Fruit fly (Drosophila melanogaster) whole organism, embryonic: Measurements from ENCODE around the gene ClpX.

Experiments
- Awh ChIP-seq: fragments of 200-800 bp; sonication (Bioruptor generic); IDR thresholded peaks from 2 replicates; pipeline ENCODE4, ENCODE4 v1.3.6; 2022; ENCODE audit warnings: missing biosample characterization, missing genetic modification characterization
- B-H1 ChIP-seq: fragments of 200-800 bp; sonication (Bioruptor generic); IDR thresholded peaks from 3 replicates; pipeline ENCODE4 v1.3.6; 2022; ENCODE audit warnings: missing biosample characterization, missing genetic modification characterization
- BEAF-32 ChIP-seq: fragments of 200-800 bp; sonication (Bioruptor generic); optimal IDR thresholded peaks from 3 replicates; lab custom pipeline; 2017; ENCODE audit warnings: missing biosample characterization, missing genetic modification characterization, mild to moderate bottlenecking, moderate library complexity, missing genetic modification reagents
- CG11696 ChIP-seq: fragments of 200-800 bp; sonication (Bioruptor generic); IDR thresholded peaks from 2 replicates; pipeline ENCODE4 v1.3.6; 2022; ENCODE audit warnings: missing biosample characterization, missing genetic modification characterization
- CG12769 ChIP-seq: fragments of 200-800 bp; sonication (Bioruptor generic); optimal IDR thresholded peaks from 2 replicates; lab custom pipeline; 2019; ENCODE audit warnings: missing biosample characterization, mild to moderate bottlenecking, missing genetic modification characterization, moderate library complexity
- CG13424 ChIP-seq: fragments of 200-800 bp; sonication (Bioruptor generic); optimal IDR thresholded peaks from 2 replicates; lab custom pipeline; 2019; ENCODE audit warnings: missing biosample characterization, mild to moderate bottlenecking, missing genetic modification characterization, moderate library complexity
- CG16813 ChIP-seq: fragments of 200-800 bp; sonication (Bioruptor generic); IDR thresholded peaks from 3 replicates; pipeline ENCODE4 v1.3.6; 2022; ENCODE audit warnings: missing biosample characterization, missing genetic modification characterization; ENCODE audit not compliant: partially characterized antibody
- CG17568 ChIP-seq: fragments of 200-800 bp; sonication (Bioruptor generic); optimal IDR thresholded peaks from 2 replicates; lab custom pipeline; 2018; ENCODE audit warnings: missing biosample characterization, mild to moderate bottlenecking, missing genetic modification characterization, moderate library complexity
- CG3407 ChIP-seq: fragments of 200-800 bp; sonication (Bioruptor generic); optimal IDR thresholded peaks from 2 replicates; lab custom pipeline; 2018; ENCODE audit warnings: missing biosample characterization, mild to moderate bottlenecking, missing genetic modification characterization
- CG43689 ChIP-seq: fragments of 200-800 bp; sonication (Bioruptor generic); IDR thresholded peaks from 2 replicates; pipeline ENCODE4 v1.3.6; 2022; ENCODE audit warnings: missing biosample characterization, missing genetic modification characterization
- CG4707 ChIP-seq: fragments of 200-800 bp; sonication (Bioruptor generic); optimal IDR thresholded peaks from 2 replicates; lab custom pipeline; 2018; ENCODE audit warnings: missing biosample characterization, mild to moderate bottlenecking, missing genetic modification characterization, moderate library complexity
- CG6254 ChIP-seq: fragments of 200-800 bp; sonication (Bioruptor generic); optimal IDR thresholded peaks from 3 replicates; lab custom pipeline; 2017; ENCODE audit warnings: mild to moderate bottlenecking, missing biosample characterization, missing genetic modification reagents, missing genetic modification characterization
- CG6654 ChIP-seq: fragments of 200-800 bp; sonication (Bioruptor generic); optimal IDR thresholded peaks from 2 replicates; lab custom pipeline; 2017; ENCODE audit warnings: missing biosample characterization, mild to moderate bottlenecking, missing genetic modification characterization
- CG6813 ChIP-seq: fragments of 200-800 bp; sonication (Bioruptor generic); optimal IDR thresholded peaks from 2 replicates; lab custom pipeline; 2017; ENCODE audit warnings: missing biosample characterization, missing genetic modification characterization, mild to moderate bottlenecking, moderate library complexity, missing genetic modification reagents
- CG7372 ChIP-seq: fragments of 200-800 bp; sonication (Bioruptor generic); IDR thresholded peaks from 2 replicates; pipeline ENCODE4 v1.3.6; 2022; ENCODE audit warnings: missing biosample characterization, missing genetic modification characterization
- CG7963 ChIP-seq: fragments of 200-800 bp; sonication (Bioruptor generic); IDR thresholded peaks from 3 replicates; pipeline ENCODE4 v1.3.6; 2022; ENCODE audit warnings: missing biosample characterization, missing genetic modification characterization; ENCODE audit not compliant: partially characterized antibody
- CG8388 ChIP-seq: fragments of 200-800 bp; sonication (Bioruptor generic); optimal IDR thresholded peaks from 2 replicates; lab custom pipeline; 2019; ENCODE audit warnings: missing biosample characterization, mild to moderate bottlenecking, missing genetic modification characterization, moderate library complexity
- CG8478 ChIP-seq: fragments of >200 bp; optimal IDR thresholded peaks from 2 replicates; lab custom pipeline; 2018
- D ChIP-seq, 2 experiments: fragments of 200-800 bp in 1 of 2; fragments of >200 bp in 1 of 2; sonication (Bioruptor generic) in 1 of 2; optimal IDR thresholded peaks; 2 replicates in 1 of 2; 3 replicates in 1 of 2; lab custom pipeline; 2017; ENCODE audit warnings: mild to moderate bottlenecking in 1 of 2, missing biosample characterization in 1 of 2, missing genetic modification characterization in 1 of 2, missing genetic modification reagents in 1 of 2
- Dad ChIP-seq: fragments of 200-800 bp; sonication (Bioruptor generic); optimal IDR thresholded peaks from 3 replicates; lab custom pipeline; 2016; ENCODE audit warnings: missing biosample characterization, missing genetic modification characterization
- Dp ChIP-seq: fragments of 200-800 bp; sonication (Bioruptor generic); optimal IDR thresholded peaks from 2 replicates; lab custom pipeline; 2018; ENCODE audit warnings: missing biosample characterization, mild to moderate bottlenecking, missing genetic modification characterization, moderate library complexity
- Dref ChIP-seq: fragments of 200-800 bp; sonication (Bioruptor generic); IDR thresholded peaks from 2 replicates; pipeline ENCODE4 v1.3.6; 2022; ENCODE audit warnings: missing biosample characterization, missing genetic modification characterization
- H15 ChIP-seq: fragments of 200-800 bp; sonication (Bioruptor generic); IDR thresholded peaks from 3 replicates; pipeline ENCODE4 v1.3.6; 2022; ENCODE audit warnings: missing biosample characterization, missing genetic modification characterization
- HmgZ ChIP-seq: fragments of 200-800 bp; sonication (Bioruptor generic); optimal IDR thresholded peaks from 2 replicates; lab custom pipeline; 2018; ENCODE audit warnings: missing biosample characterization, mild to moderate bottlenecking, missing genetic modification characterization
- Mad ChIP-seq: fragments of 200-800 bp; sonication (Bioruptor generic); optimal IDR thresholded peaks from 2 replicates; lab custom pipeline; 2016; ENCODE audit warnings: missing biosample characterization, missing genetic modification characterization
- NC2β ChIP-seq: fragments of 200-800 bp; sonication (Bioruptor generic); optimal IDR thresholded peaks from 2 replicates; lab custom pipeline; 2016; ENCODE audit warnings: missing biosample characterization, missing genetic modification characterization
- Opbp ChIP-seq: fragments of 200-800 bp; sonication (Bioruptor generic); IDR thresholded peaks from 3 replicates; pipeline ENCODE4 v1.3.6; 2022; ENCODE audit warnings: missing biosample characterization, missing genetic modification characterization; ENCODE audit not compliant: partially characterized antibody
- Poxn ChIP-seq: fragments of 200-800 bp; sonication (Bioruptor generic); IDR thresholded peaks from 2 replicates; pipeline ENCODE4 v1.3.6; 2022; ENCODE audit warnings: missing biosample characterization, missing genetic modification characterization
- chif ChIP-seq, 2 experiments: fragments of 200-800 bp; sonication (Bioruptor generic); optimal IDR thresholded peaks; 3 replicates each; lab custom pipeline; 2016; ENCODE audit warnings: missing biosample characterization in 2 of 2, missing genetic modification characterization in 2 of 2
- chn ChIP-seq: fragments of 200-800 bp; sonication (Bioruptor generic); optimal IDR thresholded peaks from 2 replicates; lab custom pipeline; 2016; ENCODE audit warnings: missing biosample characterization, missing genetic modification characterization
- crol ChIP-seq: fragments of 200-800 bp; sonication (Bioruptor generic); IDR thresholded peaks from 2 replicates; pipeline ENCODE4 v1.3.6; 2022; ENCODE audit warnings: missing biosample characterization, missing genetic modification characterization
- da ChIP-seq: fragments of 200-800 bp; sonication (Bioruptor generic); optimal IDR thresholded peaks from 2 replicates; lab custom pipeline; 2016; ENCODE audit warnings: missing biosample characterization, missing genetic modification characterization
- exex ChIP-seq: fragments of 200-800 bp; sonication (Bioruptor generic); optimal IDR thresholded peaks from 4 replicates; lab custom pipeline; 2018; ENCODE audit warnings: missing biosample characterization, mild to moderate bottlenecking, missing genetic modification characterization, moderate library complexity
- fd64A ChIP-seq: fragments of 200-800 bp; sonication (Bioruptor generic); optimal IDR thresholded peaks from 3 replicates; lab custom pipeline; 2018; ENCODE audit warnings: missing biosample characterization, mild to moderate bottlenecking, missing genetic modification characterization
- fu2 ChIP-seq: fragments of 200-800 bp; sonication (Bioruptor generic); optimal IDR thresholded peaks from 2 replicates; lab custom pipeline; 2016; ENCODE audit warnings: missing biosample characterization, missing genetic modification characterization
- gcm ChIP-seq: fragments of 200-800 bp; sonication (Bioruptor generic); optimal IDR thresholded peaks from 2 replicates; lab custom pipeline; 2019; ENCODE audit warnings: missing biosample characterization, mild to moderate bottlenecking, missing genetic modification characterization, moderate library complexity
- inv ChIP-seq: fragments of 200-800 bp; sonication (Bioruptor generic); IDR thresholded peaks from 2 replicates; pipeline ENCODE4 v1.3.6; 2022; ENCODE audit warnings: missing biosample characterization, missing genetic modification characterization; ENCODE audit not compliant: partially characterized antibody
- lbe ChIP-seq: fragments of 200-800 bp; sonication (Bioruptor generic); optimal IDR thresholded peaks from 2 replicates; lab custom pipeline; 2016; ENCODE audit warnings: missing biosample characterization, mild to moderate bottlenecking, missing genetic modification characterization
- odd ChIP-seq: fragments of 200-800 bp; sonication (Bioruptor generic); optimal IDR thresholded peaks from 2 replicates; lab custom pipeline; 2017; ENCODE audit warnings: missing biosample characterization, mild to moderate bottlenecking, missing genetic modification characterization
- pita ChIP-seq: fragments of 200-800 bp; sonication (Bioruptor generic); optimal IDR thresholded peaks from 2 replicates; lab custom pipeline; 2017; ENCODE audit warnings: missing biosample characterization, mild to moderate bottlenecking, missing genetic modification characterization
- prd ChIP-seq, 3 experiments: fragments of >200 bp in 2 of 3; fragments of 200-800 bp in 1 of 3; sonication (Bioruptor generic) in 1 of 3; optimal IDR thresholded peaks in 2 of 3; IDR thresholded peaks in 1 of 3; 2 replicates in 2 of 3; 3 replicates in 1 of 3; pipeline versions ENCODE4 v1.3.6 to Lab custom; 2017 to 2022; ENCODE audit warnings: missing biosample characterization in 1 of 3, missing genetic modification characterization in 1 of 3
- psq ChIP-seq: fragments of 200-800 bp; sonication (Bioruptor generic); optimal IDR thresholded peaks from 2 replicates; lab custom pipeline; 2017; ENCODE audit warnings: missing biosample characterization, missing genetic modification characterization
- sim ChIP-seq: fragments of 200-800 bp; sonication (Bioruptor generic); IDR thresholded peaks from 2 replicates; pipeline ENCODE4 v1.3.6; 2022; ENCODE audit warnings: missing biosample characterization, missing genetic modification characterization
- sob ChIP-seq: fragments of 200-800 bp; sonication (Bioruptor generic); IDR thresholded peaks from 2 replicates; pipeline ENCODE4 v1.3.6; 2022; ENCODE audit warnings: missing biosample characterization, missing genetic modification characterization
- tin ChIP-seq: fragments of 200-800 bp; sonication (Bioruptor generic); optimal IDR thresholded peaks from 3 replicates; lab custom pipeline; 2016; ENCODE audit warnings: missing biosample characterization, missing genetic modification characterization
- twi ChIP-seq: fragments of 200-800 bp; optimal IDR thresholded peaks from 2 replicates; lab custom pipeline; 2019; ENCODE audit warnings: missing biosample characterization, mild to moderate bottlenecking, missing genetic modification characterization, moderate library complexity
- zfh1 ChIP-seq: fragments of 200-800 bp; sonication (Bioruptor generic); IDR thresholded peaks from 3 replicates; pipeline ENCODE4 v1.3.6; 2022; ENCODE audit warnings: missing biosample characterization, missing genetic modification characterization
- zfh2 ChIP-seq: fragments of 200-800 bp; sonication (Bioruptor generic); optimal IDR thresholded peaks from 2 replicates; lab custom pipeline; 2016; ENCODE audit warnings: missing biosample characterization, missing genetic modification characterization

Gene ClpX

DNA sequence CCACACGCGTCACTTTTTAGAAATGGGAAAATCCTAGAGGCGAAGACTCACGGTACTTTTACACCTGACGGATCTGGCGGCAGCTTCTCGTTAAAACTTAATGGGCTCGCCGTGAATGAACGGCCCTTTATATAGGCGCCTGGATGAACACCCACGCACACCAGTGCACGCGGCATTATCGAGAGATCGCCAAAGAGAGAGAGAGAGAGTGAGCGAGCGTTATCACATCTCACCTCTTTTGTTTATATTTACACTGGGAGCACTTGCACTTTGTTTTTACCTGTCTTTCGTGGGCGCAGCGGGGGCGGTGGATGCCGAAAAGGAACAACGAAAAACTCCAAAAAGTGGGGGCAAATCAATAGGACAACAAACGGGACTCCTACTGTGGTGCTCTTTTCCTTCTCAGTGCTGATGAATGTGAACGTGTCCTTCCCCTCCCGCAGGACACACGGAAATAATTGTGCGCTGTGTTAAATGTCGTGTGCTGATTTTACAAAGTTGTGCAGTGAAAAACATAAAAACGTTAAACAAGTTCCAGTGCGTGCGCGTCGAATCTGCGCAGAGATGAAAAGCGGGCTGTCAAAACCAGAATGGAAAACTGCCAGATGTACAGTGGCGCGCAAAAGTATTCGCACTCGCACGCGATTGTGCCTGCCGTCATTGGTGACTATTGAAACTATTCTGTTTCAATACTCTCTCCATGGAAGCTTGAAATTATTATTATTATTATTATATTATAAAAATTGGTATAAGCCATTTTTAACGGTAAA, 28.2 kb downstream of the ClpX start, which contains the start of gene Mrp5 (continued):
- TF ChIP-seq CG43689 (peak; percentile 50; the same call in 1 of the 2 replicates), fu2 (no peak), CG6654 (GFP tag; lab: Kevin White, UChicago) (no peak), CG17568 (GFP tag; lab: Kevin White, UChicago) (peak; percentile 29), CG8388 (peak; percentile 98), lbe (no peak), CG13424 (tag; lab: Kevin White, UChicago) (peak; percentile 26), Awh (peak; percentile 61), gcm (no peak), prd (optimal IDR thresholded peaks at IDR 0.05; lab: Kevin White, UChicago) (no peak), prd (GFP tag; IDR thresholded peaks at IDR 0.05; lab: Robert Waterston, UW) (peak; percentile 74), fd64A (GFP tag; lab: Kevin White, UChicago) (peak; percentile 29), pita (GFP tag; lab: Kevin White, UChicago) (no peak), twi (tag; lab: Kevin White, UChicago) (no peak), NC2β (GFP tag; lab: Kevin White, UChicago) (no peak), CG8478 (lab: Kevin White, UChicago) (no peak), CG7963 (GFP tag; lab: Robert Waterston, UW) (no peak), HmgZ (no peak), tin (GFP tag; lab: Kevin White, UChicago) (peak; percentile 32), chif (GFP tag; optimal IDR thresholded peaks at IDR 0.05; lab: Kevin White, UChicago) (no peak), CG16813 (no peak), B-H1 (GFP tag; lab: Robert Waterston, UW) (peak; percentile 40; the same call in 2 of the 3 replicates), sob (GFP tag; lab: Robert Waterston, UW) (peak; percentile 63), da (GFP tag; lab: Kevin White, UChicago) (no peak), chn (GFP tag; lab: Kevin White, UChicago) (no peak), CG11696 (GFP tag; lab: Robert Waterston, UW) (peak; percentile 48), Dref (GFP tag; lab: Robert Waterston, UW) (no peak), CG12769 (tag; lab: Kevin White, UChicago) (peak; percentile 28), psq (GFP tag; lab: Kevin White, UChicago) (no peak), Dp (GFP tag; lab: Kevin White, UChicago) (no peak), inv (GFP tag; lab: Robert Waterston, UW) (no peak), H15 (GFP tag; lab: Robert Waterston, UW) (peak; percentile 51; the same call in 1 of the 3 replicates), zfh1 (GFP tag; lab: Robert Waterston, UW) (peak; percentile 70), BEAF-32 (no peak), crol (GFP tag; lab: Robert Waterston, UW) (peak; percentile 75), Mad (GFP tag; lab: Kevin White, UChicago) (no peak), CG6813 (GFP tag; lab: Kevin White, UChicago) (peak; percentile 35), sim (GFP tag; lab: Robert Waterston, UW) (0 out of 2 replicates have a peak, but pooled peaks have one; percentile 49), Dad (GFP tag; lab: Kevin White, UChicago) (no peak), exex (tag; lab: Kevin White, UChicago) (peak; percentile 10), CG6254 (peak; percentile 50), CG7372 (no peak), CG4707 (GFP tag; lab: Kevin White, UChicago) (no peak), Opbp (no peak), Poxn (GFP tag; lab: Robert Waterston, UW) (no peak), odd (GFP tag; lab: Kevin White, UChicago) (peak; percentile 23), CG3407 (GFP tag; lab: Kevin White, UChicago) (no peak), D (optimal IDR thresholded peaks at IDR 0.05; lab: Kevin White, UChicago) (no peak), D (GFP tag; optimal IDR thresholded peaks at IDR 0.05; lab: Kevin White, UChicago) (peak; percentile 25), zfh2 (GFP tag; lab: Kevin White, UChicago) (no peak)
